Worm (Caenorhabditis elegans) whole organism, L4 larva: ENCODE results near the gene lact-8.

Experiments used
- D1046.2 ChIP-seq: fragments of 200-800 bp; sonication (Bioruptor generic); IDR thresholded peaks from 2 replicates; pipeline ENCODE4 v1.3.6; 2022; ENCODE audit warnings: missing genetic modification characterization, missing compliant biosample characterization
- F44E2.7 ChIP-seq: fragments of 200-800 bp; sonication (Bioruptor generic); IDR thresholded peaks from 2 replicates; pipeline ENCODE4 v2.1.2; 2022; ENCODE audit warnings: missing genetic modification characterization, missing compliant biosample characterization
- T20F7.1 ChIP-seq: fragments of 200-800 bp; sonication (Bioruptor generic); optimal IDR thresholded peaks from 2 replicates; lab custom pipeline; 2018; ENCODE audit warnings: mild to moderate bottlenecking, missing genetic modification characterization, missing compliant biosample characterization
- T26A8.4 ChIP-seq: fragments of 200-800 bp; sonication (Bioruptor generic); IDR thresholded peaks from 2 replicates; pipeline ENCODE4 v1.3.6; 2022; ENCODE audit warnings: missing genetic modification characterization, missing compliant biosample characterization
- Y105C5A.15 ChIP-seq: fragments of 200-800 bp; sonication (Bioruptor generic); IDR thresholded peaks from 2 replicates; pipeline ENCODE4 v1.3.6; 2022; ENCODE audit warnings: missing genetic modification characterization, missing compliant biosample characterization
- ZK337.2 ChIP-seq: fragments of 200-800 bp; sonication (Bioruptor generic); IDR thresholded peaks from 2 replicates; pipeline ENCODE4 v1.3.6; 2022; ENCODE audit warnings: missing genetic modification reagents, missing genetic modification characterization, missing compliant biosample characterization
- ZK546.5 ChIP-seq, 2 experiments: sonication (generic microtip); optimal IDR thresholded peaks; 2 replicates each; lab custom pipeline; 2017; ENCODE audit warnings: missing biosample characterization in 2 of 2, missing genetic modification characterization in 2 of 2
- aha-1 ChIP-seq: fragments of 150-350 bp; peaks from one replicate; lab custom pipeline; 2014; ENCODE audit warnings: missing biosample characterization, missing genetic modification characterization
- ama-1 ChIP-seq: fragments of 150-350 bp; optimal IDR thresholded peaks from 2 replicates; lab custom pipeline; 2014; ENCODE audit warnings: inconsistent platforms, mixed read lengths
- ces-1 ChIP-seq: fragments of 150-350 bp; sonication (generic microtip); optimal IDR thresholded peaks from 4 replicates; lab custom pipeline; 2014; ENCODE audit warnings: missing biosample characterization, missing genetic modification reagents, missing genetic modification characterization
- ctbp-1 ChIP-seq: fragments of 200-800 bp; sonication (Bioruptor generic); IDR thresholded peaks from 2 replicates; pipeline ENCODE4 v1.3.6; 2022; ENCODE audit warnings: missing genetic modification reagents, missing genetic modification characterization, missing compliant biosample characterization
- daf-12 ChIP-seq: fragments of 150-350 bp; optimal IDR thresholded peaks from 2 replicates; lab custom pipeline; 2014; ENCODE audit warnings: missing biosample characterization, missing genetic modification reagents, missing genetic modification characterization
- daf-16 ChIP-seq, 3 experiments: sonication (generic microtip); optimal IDR thresholded peaks; 2 replicates each; lab custom pipeline; 2016 to 2017; ENCODE audit warnings: missing genetic modification characterization in 3 of 3, missing genetic modification reagents in 3 of 3, mild to moderate bottlenecking in 2 of 3, missing compliant biosample characterization in 2 of 3, missing biosample characterization in 1 of 3, moderate library complexity in 1 of 3
- daf-19 ChIP-seq: fragments of 200-800 bp; sonication (Bioruptor generic); conservative IDR thresholded peaks from 2 replicates; pipeline ENCODE4 v1.3.6; 2022; ENCODE audit warnings: missing genetic modification characterization, missing compliant biosample characterization
- dpl-1 ChIP-seq: fragments of 150-350 bp; optimal IDR thresholded peaks from 2 replicates; lab custom pipeline; 2014; ENCODE audit warnings: missing biosample characterization, missing genetic modification reagents, missing genetic modification characterization
- duxl-1 ChIP-seq: sonication (generic microtip); optimal IDR thresholded peaks from 2 replicates; lab custom pipeline; 2016; ENCODE audit warnings: mild to moderate bottlenecking, missing genetic modification characterization, moderate library complexity, missing compliant biosample characterization; ENCODE audit not compliant: poor library complexity
- dve-1 ChIP-seq: sonication (generic microtip); optimal IDR thresholded peaks from 2 replicates; lab custom pipeline; 2017; ENCODE audit warnings: antibody characterized with exemption, mild to moderate bottlenecking, missing genetic modification characterization, missing compliant biosample characterization; ENCODE audit not compliant: insufficient read depth
- egl-27 ChIP-seq: sonication (generic microtip); optimal IDR thresholded peaks from 3 replicates; lab custom pipeline; 2017; ENCODE audit warnings: missing biosample characterization, missing genetic modification reagents, missing genetic modification characterization
- egl-43 ChIP-seq: fragments of 200-800 bp; sonication (Bioruptor generic); IDR thresholded peaks from 2 replicates; pipeline ENCODE4 v1.3.6; 2022; ENCODE audit warnings: missing genetic modification reagents, missing genetic modification characterization, missing compliant biosample characterization
- fkh-10 ChIP-seq: fragments of 150-350 bp; optimal IDR thresholded peaks from 2 replicates; lab custom pipeline; 2014; ENCODE audit warnings: missing biosample characterization, missing genetic modification reagents, missing genetic modification characterization
- fos-1 ChIP-seq: fragments of 150-350 bp; optimal IDR thresholded peaks from 2 replicates; lab custom pipeline; 2014; ENCODE audit warnings: missing biosample characterization, missing genetic modification characterization
- hlh-30 ChIP-seq: sonication (generic microtip); optimal IDR thresholded peaks from 2 replicates; lab custom pipeline; 2017; ENCODE audit warnings: antibody characterized with exemption, mild to moderate bottlenecking, missing genetic modification characterization, missing compliant biosample characterization; ENCODE audit not compliant: insufficient read depth
- lin-29 ChIP-seq: fragments of 200-800 bp; sonication (Bioruptor generic); IDR thresholded peaks from 2 replicates; pipeline ENCODE4 v1.3.6; 2022; ENCODE audit warnings: missing genetic modification reagents, missing genetic modification characterization, missing compliant biosample characterization
- lin-38 ChIP-seq: fragments of 200-800 bp; sonication (Bioruptor generic); IDR thresholded peaks from 2 replicates; pipeline ENCODE4 v1.3.6; 2022; ENCODE audit warnings: missing genetic modification reagents, missing genetic modification characterization, missing compliant biosample characterization
- lsy-2 ChIP-seq, 2 experiments: fragments of 150-350 bp in 1 of 2; sonication (generic microtip) in 1 of 2; optimal IDR thresholded peaks; 2 replicates each; lab custom pipeline; 2014 to 2017; ENCODE audit warnings: missing biosample characterization in 2 of 2, missing genetic modification characterization in 2 of 2
- madf-5 ChIP-seq, 2 experiments: fragments of 200-800 bp; sonication (Bioruptor generic); IDR thresholded peaks; 2 replicates each; pipeline ENCODE4 v1.3.6; 2022; ENCODE audit warnings: missing compliant biosample characterization in 2 of 2, missing genetic modification characterization in 2 of 2
- mdl-1 ChIP-seq, 2 experiments: fragments of 150-350 bp in 1 of 2; sonication (generic microtip) in 1 of 2; optimal IDR thresholded peaks; 2 replicates each; lab custom pipeline; 2014 to 2017; ENCODE audit warnings: missing biosample characterization in 2 of 2, missing genetic modification characterization in 2 of 2
- mes-2 ChIP-seq: sonication (generic microtip); optimal IDR thresholded peaks from 2 replicates; lab custom pipeline; 2016; ENCODE audit warnings: missing genotype, mild to moderate bottlenecking, missing genetic modification characterization, missing compliant biosample characterization; ENCODE audit not compliant: poor library complexity, severe bottlenecking
- nhr-10 ChIP-seq: fragments of 150-350 bp; optimal IDR thresholded peaks from 2 replicates; lab custom pipeline; 2014; ENCODE audit warnings: missing biosample characterization, missing genetic modification characterization
- nhr-102 ChIP-seq: sonication (generic microtip); optimal IDR thresholded peaks from 2 replicates; lab custom pipeline; 2016; ENCODE audit warnings: mild to moderate bottlenecking, missing genetic modification characterization, moderate library complexity, missing compliant biosample characterization
- nhr-237 ChIP-seq: sonication (generic microtip); optimal IDR thresholded peaks from 2 replicates; lab custom pipeline; 2017; ENCODE audit warnings: missing biosample characterization, missing genetic modification characterization
- nhr-25 ChIP-seq: sonication (generic microtip); optimal IDR thresholded peaks from 2 replicates; lab custom pipeline; 2017; ENCODE audit warnings: missing genetic modification characterization, mild to moderate bottlenecking, missing compliant biosample characterization, antibody characterized with exemption, moderate library complexity, borderline replicate concordance; ENCODE audit not compliant: insufficient read depth
- nhr-41 ChIP-seq: fragments of 200-800 bp; sonication (Bioruptor generic); IDR thresholded peaks from 2 replicates; pipeline ENCODE4 v1.3.6; 2022; ENCODE audit warnings: missing genetic modification reagents, missing genetic modification characterization, missing compliant biosample characterization
- nhr-42 ChIP-seq: fragments of 200-800 bp; sonication (Bioruptor generic); IDR thresholded peaks from 2 replicates; pipeline ENCODE4 v1.3.6; 2022; ENCODE audit warnings: missing genetic modification characterization, missing compliant biosample characterization
- nhr-76 ChIP-seq: fragments of 150-350 bp; optimal IDR thresholded peaks from 2 replicates; lab custom pipeline; 2014; ENCODE audit warnings: missing biosample characterization, missing genetic modification characterization
- nhr-77 ChIP-seq: fragments of 150-350 bp; optimal IDR thresholded peaks from 2 replicates; lab custom pipeline; 2014; ENCODE audit warnings: missing biosample characterization, missing genetic modification characterization
- php-3 ChIP-seq: fragments of 200-800 bp; sonication (Bioruptor generic); IDR thresholded peaks from 2 replicates; pipeline ENCODE4 v1.3.6; 2022; ENCODE audit warnings: missing genetic modification reagents, missing genetic modification characterization, missing compliant biosample characterization
- pqm-1 ChIP-seq: sonication (generic microtip); optimal IDR thresholded peaks from 2 replicates; lab custom pipeline; 2017; ENCODE audit warnings: missing biosample characterization, missing genetic modification characterization
- rbr-2 ChIP-seq: sonication (generic microtip); optimal IDR thresholded peaks from 2 replicates; lab custom pipeline; 2016; ENCODE audit warnings: missing genotype, missing genetic modification characterization, missing compliant biosample characterization
- spr-3 ChIP-seq: fragments of 200-800 bp; sonication (Bioruptor generic); optimal IDR thresholded peaks from 2 replicates; lab custom pipeline; 2018; ENCODE audit warnings: mild to moderate bottlenecking, missing genetic modification characterization, missing compliant biosample characterization
- tra-1 ChIP-seq: fragments of 200-800 bp; sonication (Bioruptor generic); IDR thresholded peaks from 2 replicates; pipeline ENCODE4 v1.3.6; 2022; ENCODE audit warnings: missing genetic modification reagents, missing genetic modification characterization, missing compliant biosample characterization
- unc-62 ChIP-seq, 3 experiments: fragments of 150-350 bp in 1 of 3; sonication (generic microtip); optimal IDR thresholded peaks in 2 of 3; peaks in 1 of 3; 1 replicate in 1 of 3; 2 replicates in 2 of 3; lab custom pipeline; 2014 to 2017; ENCODE audit warnings: missing biosample characterization in 3 of 3, missing genetic modification characterization in 3 of 3, missing genetic modification reagents in 3 of 3, missing genotype in 1 of 3
- vab-7 ChIP-seq: fragments of 200-800 bp; sonication (Bioruptor generic); IDR thresholded peaks from 2 replicates; pipeline ENCODE4 v1.3.6; 2022; ENCODE audit warnings: missing genetic modification reagents, missing genetic modification characterization, missing compliant biosample characterization
- zfp-3 ChIP-seq: fragments of 200-800 bp; sonication (Bioruptor generic); conservative IDR thresholded peaks from 2 replicates; pipeline ENCODE4 v1.3.6; 2022; ENCODE audit warnings: missing genetic modification reagents, missing genetic modification characterization, missing compliant biosample characterization

Gene lact-8

DNA sequence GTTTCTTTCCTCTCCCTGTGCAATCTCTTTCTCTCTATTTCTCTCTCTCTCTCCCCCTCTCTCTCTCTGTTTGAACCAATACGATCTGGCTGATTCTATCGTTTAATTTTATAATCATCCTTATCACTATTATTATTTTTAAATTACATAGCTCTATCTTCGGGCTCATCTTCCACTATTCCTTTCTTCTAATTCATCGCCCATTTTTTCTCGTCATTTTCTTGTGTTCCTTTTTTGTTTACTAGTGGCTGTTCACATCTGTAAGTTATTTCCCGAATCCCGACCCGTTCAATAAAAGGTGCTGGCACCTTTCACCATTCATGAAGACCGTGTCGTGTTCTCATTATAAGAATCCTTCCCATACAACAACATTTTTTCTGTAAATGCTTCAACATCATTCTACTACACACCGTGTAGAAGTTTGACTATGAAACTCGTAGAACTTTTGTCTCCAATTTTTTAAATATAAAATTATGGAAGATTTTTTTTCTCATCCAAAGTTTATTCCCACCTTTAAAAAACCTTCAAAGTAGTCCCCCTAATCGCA, 24.8 kb upstream of the lact-8 start:
- 0 out of 2 replicates have a peak, but pooled peaks have one; percentile 10 for TF ChIP-seq tra-1
- TF ChIP-seq zfp-3 (GFP tag; lab: Robert Waterston, UW): peak; percentile 78; the same call in 1 of the 2 replicates
- no peak for TF ChIP-seq D1046.2 (GFP tag; lab: Robert Waterston, UW)
- TF ChIP-seq daf-16 (GFP tag; optimal IDR thresholded peaks at IDR 0.05; lab: Kevin White, UChicago): peak in 1 of 2 experiments; percentile 14
- TF ChIP-seq daf-16 (tag; optimal IDR thresholded peaks at IDR 0.05; lab: Kevin White, UChicago): peak; percentile 28
- TF ChIP-seq nhr-10 (tag; lab: Kevin White, UChicago): no peak
- 0 out of 2 replicates have a peak, but pooled peaks have one; percentile 42 for TF ChIP-seq T26A8.4
- TF ChIP-seq lsy-2 (tag; optimal IDR thresholded peaks at IDR 0.05; lab: Kevin White, UChicago): peak in 1 of 2 experiments; percentile 17
- TF ChIP-seq nhr-25: peak; percentile 14
- TF ChIP-seq lin-29 (GFP tag; lab: Robert Waterston, UW): no peak
- peak; percentile 23 for TF ChIP-seq mes-2 (tag; lab: Kevin White, UChicago)
- peak; percentile 84 for TF ChIP-seq aha-1 (tag; lab: Kevin White, UChicago)
- peak; percentile 35; the same call in 1 of the 2 replicates for TF ChIP-seq lin-38 (GFP tag; lab: Robert Waterston, UW)
- no peak for TF ChIP-seq nhr-237 (tag; lab: Kevin White, UChicago)
- TF ChIP-seq egl-43 (GFP tag; lab: Robert Waterston, UW): no peak
- TF ChIP-seq dve-1 (tag; lab: Kevin White, UChicago): peak; percentile 5
- peak; percentile 32 for TF ChIP-seq T20F7.1 (GFP tag; lab: Kevin White, UChicago)
- TF ChIP-seq nhr-77 (tag; lab: Kevin White, UChicago): peak; percentile 31
- TF ChIP-seq vab-7 (GFP tag; lab: Robert Waterston, UW): no peak

ce11 chrV:11113607-11114006, 20.2 kb upstream of the lact-8 start, which contains the start of gene math-33:
TSS of gene math-33 (plus strand) at chrV:11113907.
- TF ChIP-seq lin-38 (GFP tag; lab: Robert Waterston, UW) (no peak), ama-1 (lab: Kevin White, UChicago) (no peak), nhr-42 (GFP tag; lab: Robert Waterston, UW) (no peak), madf-5 (GFP tag; IDR thresholded peaks at IDR 0.05; lab: Robert Waterston, UW) (no peak)
- TF ChIP-seq, all 104 proteins: peak for 0

- TF ChIP-seq nhr-42 (GFP tag; lab: Robert Waterston, UW) (no peak), nhr-76 (tag; lab: Kevin White, UChicago) (no peak), F44E2.7 (GFP tag; lab: Robert Waterston, UW) (no peak), ctbp-1 (GFP tag; lab: Robert Waterston, UW) (no peak; the same call in 1 of the 2 replicates), nhr-102 (tag; lab: Kevin White, UChicago) (peak; percentile 54), fos-1 (no peak), pqm-1 (no peak), daf-19 (GFP tag; lab: Robert Waterston, UW) (0 out of 2 replicates have a peak, but pooled peaks have one; percentile 11), php-3 (peak; percentile 43; the same call in 1 of the 2 replicates), Y105C5A.15 (GFP tag; lab: Robert Waterston, UW) (0 out of 2 replicates have a peak, but pooled peaks have one; percentile 51), hlh-30 (tag; lab: Kevin White, UChicago) (peak; percentile 74), rbr-2 (tag; lab: Kevin White, UChicago) (peak; percentile 47), ZK337.2 (GFP tag; lab: Robert Waterston, UW) (no peak), tra-1 (no peak), lin-29 (GFP tag; lab: Robert Waterston, UW) (no peak), dpl-1 (GFP tag; lab: Kevin White, UChicago) (peak; percentile 71), ces-1 (GFP tag; lab: Kevin White, UChicago) (no peak), vab-7 (GFP tag; lab: Robert Waterston, UW) (no peak), fkh-10 (GFP tag; lab: Kevin White, UChicago) (no peak), unc-62 (GFP tag; optimal IDR thresholded peaks at IDR 0.05 in 1 of 2; lab: Kevin White, UChicago) (peak in 1 of 2 experiments; percentile 34), unc-62 (tag; optimal IDR thresholded peaks at IDR 0.05; lab: Kevin White, UChicago) (no peak), nhr-41 (no peak), ZK546.5 (tag; optimal IDR thresholded peaks at IDR 0.05; lab: Kevin White, UChicago) (no peak), dve-1 (tag; lab: Kevin White, UChicago) (peak; percentile 77), daf-12 (tag; lab: Kevin White, UChicago) (no peak), duxl-1 (tag; lab: Kevin White, UChicago) (peak; percentile 79), egl-27 (tag; lab: Kevin White, UChicago) (no peak), spr-3 (no peak), mdl-1 (tag; optimal IDR thresholded peaks at IDR 0.05; lab: Kevin White, UChicago) (no peak)
These were observed 19.7 kb upstream of the lact-8 start, which contains the start of gene erfa-3 for ce11 chrV:11113041-11113574. TSS of gene erfa-3 (minus strand) at chrV:11113091.
